Worm (Caenorhabditis elegans) whole organism, L1 larva: ENCODE results near the gene csn-4.

Experiments
- egl-27 ChIP-seq, 2 experiments: fragments of 150-350 bp in 1 of 2; sonication (generic microtip); optimal IDR thresholded peaks; 3 replicates each; lab custom pipeline; 2017 to 2018; ENCODE audit warnings: missing biosample characterization in 2 of 2, missing genetic modification characterization in 2 of 2, missing genetic modification reagents in 2 of 2
- fos-1 ChIP-seq: fragments of 150-350 bp; optimal IDR thresholded peaks from 2 replicates; lab custom pipeline; 2014; ENCODE audit warnings: missing biosample characterization, missing genetic modification characterization
- lin-15B ChIP-seq: fragments of 150-350 bp; sonication (generic microtip); optimal IDR thresholded peaks from 3 replicates; lab custom pipeline; 2014; ENCODE audit warnings: missing biosample characterization, missing genetic modification characterization
- nhr-12 ChIP-seq: sonication (generic microtip); optimal IDR thresholded peaks from 2 replicates; lab custom pipeline; 2017; ENCODE audit warnings: missing biosample characterization, missing genetic modification characterization
- tbx-2 ChIP-seq: sonication (generic microtip); optimal IDR thresholded peaks from 2 replicates; lab custom pipeline; 2016; ENCODE audit warnings: missing genetic modification characterization, missing compliant biosample characterization
- vab-15 ChIP-seq: sonication (generic microtip); optimal IDR thresholded peaks from 2 replicates; lab custom pipeline; 2017; ENCODE audit warnings: missing genotype, mild to moderate bottlenecking, missing genetic modification characterization, missing compliant biosample characterization

DNA sequence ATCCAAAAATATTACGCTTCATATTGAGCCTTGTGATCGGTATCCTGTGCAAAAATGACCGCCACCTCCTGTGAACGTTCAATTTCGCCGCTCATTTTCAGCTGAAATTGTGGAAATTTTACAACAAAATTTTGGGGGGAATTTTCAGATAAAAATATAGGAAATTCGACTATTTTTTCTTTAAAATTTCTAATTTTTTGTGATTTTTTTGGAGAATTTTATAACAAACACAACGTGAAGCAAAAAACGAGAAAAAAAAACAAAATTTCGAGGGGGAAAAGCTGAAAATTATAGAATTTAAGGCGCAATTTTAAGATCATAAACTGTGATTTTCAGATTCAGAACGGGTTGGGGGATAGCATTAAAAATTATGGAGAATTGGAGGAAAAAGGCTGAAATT is at the start of gene csn-4:
- no peak for TF ChIP-seq fos-1 (tag; lab: Kevin White, UChicago)
- TF ChIP-seq vab-15 = no peak
- TF ChIP-seq nhr-12 (tag; lab: Kevin White, UChicago) = no peak
- TF ChIP-seq tbx-2 (tag; lab: Kevin White, UChicago) = no peak
- TF ChIP-seq lin-15B = no peak
- TF ChIP-seq egl-27 (tag; optimal IDR thresholded peaks at IDR 0.05; lab: Kevin White, UChicago) = no peak
